Worm (Caenorhabditis elegans): ENCODE data around the gene ZC155.4.

DNA sequence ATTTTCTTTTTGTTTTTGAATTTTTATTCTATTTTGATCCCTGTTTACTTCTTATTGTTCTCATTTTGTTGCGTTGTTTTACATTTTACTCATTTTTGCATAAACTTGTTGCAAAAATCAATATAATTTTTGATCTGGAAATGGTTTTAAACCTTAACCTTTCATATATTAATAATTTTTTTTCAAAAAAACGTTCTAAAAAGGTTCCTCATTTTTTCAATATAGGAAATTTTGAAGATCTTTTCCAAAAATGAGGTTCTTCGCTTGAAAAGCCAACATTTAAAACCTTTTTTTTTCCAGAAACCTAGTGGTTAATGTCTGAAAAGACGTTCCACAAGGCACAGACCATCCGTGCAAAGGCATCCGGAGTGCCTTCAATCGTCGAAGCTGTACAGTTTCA, 45.1 kb upstream of the ZC155.4 start, which contains the start of gene gop-3:
- TF ChIP-seq hnd-1 (tag; optimal IDR thresholded peaks at IDR 0.05) = no peak
- no peak for TF ChIP-seq hmbx-1 (tag; optimal IDR thresholded peaks at IDR 0.05)
- no peak for TF ChIP-seq ama-1 (optimal IDR thresholded peaks at IDR 0.05)
- TF ChIP-seq ets-7 (tag; optimal IDR thresholded peaks at IDR 0.05) = no peak
- no peak for TF ChIP-seq scrt-1 (GFP tag; IDR thresholded peaks at IDR 0.05)
- TF ChIP-seq flt-1 (GFP tag; IDR thresholded peaks at IDR 0.05) = no peak
- no peak for TF ChIP-seq F13C5.2 (tag; optimal IDR thresholded peaks at IDR 0.05)
- no peak for TF ChIP-seq hmg-4 (GFP tag; optimal IDR thresholded peaks at IDR 0.05)
- no peak for TF ChIP-seq aly-1 (tag; optimal IDR thresholded peaks at IDR 0.05)
- TF ChIP-seq tra-4 (tag; optimal IDR thresholded peaks at IDR 0.05) = no peak
- no peak for TF ChIP-seq tbx-37 (GFP tag; conservative IDR thresholded peaks at IDR 0.05)
- TF ChIP-seq B0310.2 (tag; optimal IDR thresholded peaks at IDR 0.05) = no peak
- TF ChIP-seq ceh-36 (tag; optimal IDR thresholded peaks at IDR 0.05) = no peak
- TF ChIP-seq pes-1 (GFP tag; IDR thresholded peaks at IDR 0.05) = no peak
